Fruit fly (Drosophila melanogaster) whole organism, embryonic: ENCODE data around the gene Rab40.

ENCODE experiments used
- Atf6 ChIP-seq: fragments of 200-800 bp; sonication (Bioruptor generic); IDR thresholded peaks from 2 replicates; pipeline ENCODE4 v1.3.6; 2022; ENCODE audit warnings: missing biosample characterization, missing genetic modification characterization
- BEAF-32 ChIP-seq: fragments of 200-800 bp; sonication (Bioruptor generic); optimal IDR thresholded peaks from 3 replicates; lab custom pipeline; 2017; ENCODE audit warnings: missing biosample characterization, missing genetic modification characterization, mild to moderate bottlenecking, moderate library complexity, missing genetic modification reagents
- CG10267 ChIP-seq: fragments of 200-800 bp; sonication (Bioruptor generic); optimal IDR thresholded peaks from 2 replicates; lab custom pipeline; 2018; ENCODE audit warnings: missing biosample characterization, mild to moderate bottlenecking, missing genetic modification characterization, moderate library complexity
- CG11247 ChIP-seq: fragments of 200-800 bp; sonication (Bioruptor generic); IDR thresholded peaks from 2 replicates; pipeline ENCODE4 v1.3.6; 2022; ENCODE audit warnings: missing biosample characterization, missing genetic modification characterization
- CG11696 ChIP-seq: fragments of 200-800 bp; sonication (Bioruptor generic); IDR thresholded peaks from 2 replicates; pipeline ENCODE4 v1.3.6; 2022; ENCODE audit warnings: missing biosample characterization, missing genetic modification characterization
- CG12744 ChIP-seq: fragments of 200-800 bp; sonication (Bioruptor generic); optimal IDR thresholded peaks from 2 replicates; lab custom pipeline; 2016; ENCODE audit warnings: missing biosample characterization, missing genetic modification characterization
- CG13894 ChIP-seq: fragments of 200-800 bp; sonication (Bioruptor generic); optimal IDR thresholded peaks from 3 replicates; lab custom pipeline; 2018; ENCODE audit warnings: missing biosample characterization, mild to moderate bottlenecking, missing genetic modification characterization, moderate library complexity
- CG14014 ChIP-seq: fragments of 200-800 bp; sonication (Bioruptor generic); IDR thresholded peaks from 2 replicates; pipeline ENCODE4 v1.3.6; 2022; ENCODE audit warnings: missing biosample characterization, missing genetic modification characterization
- CG15011 ChIP-seq: fragments of 200-800 bp; sonication (Bioruptor generic); optimal IDR thresholded peaks from 3 replicates; lab custom pipeline; 2018; ENCODE audit warnings: missing biosample characterization, mild to moderate bottlenecking, missing genetic modification characterization
- CG17802 ChIP-seq: fragments of 200-800 bp; sonication (Bioruptor generic); optimal IDR thresholded peaks from 2 replicates; lab custom pipeline; 2018; ENCODE audit warnings: missing biosample characterization, mild to moderate bottlenecking, missing genetic modification characterization, moderate library complexity
- CG2199 ChIP-seq: fragments of 200-800 bp; sonication (Bioruptor generic); IDR thresholded peaks from 3 replicates; pipeline ENCODE4 v1.3.6; 2022; ENCODE audit warnings: missing biosample characterization, missing genetic modification characterization
- CG31388 ChIP-seq: fragments of 200-800 bp; sonication (Bioruptor generic); optimal IDR thresholded peaks from 2 replicates; lab custom pipeline; 2016; ENCODE audit warnings: missing biosample characterization, missing genetic modification characterization
- CG34376 ChIP-seq: fragments of 200-800 bp; sonication (Bioruptor generic); optimal IDR thresholded peaks from 2 replicates; lab custom pipeline; 2018; ENCODE audit warnings: missing biosample characterization, mild to moderate bottlenecking, missing genetic modification characterization
- CG4424 ChIP-seq: fragments of 200-800 bp; sonication (Bioruptor generic); optimal IDR thresholded peaks from 3 replicates; lab custom pipeline; 2016; ENCODE audit warnings: missing biosample characterization, missing genetic modification characterization
- CG4730 ChIP-seq: fragments of 200-800 bp; sonication (Bioruptor generic); IDR thresholded peaks from 2 replicates; pipeline ENCODE4 v1.3.6; 2022; ENCODE audit warnings: missing biosample characterization, missing genetic modification characterization
- CG7928 ChIP-seq: fragments of 200-800 bp; sonication (Bioruptor generic); optimal IDR thresholded peaks from 2 replicates; lab custom pipeline; 2017; ENCODE audit warnings: missing biosample characterization, mild to moderate bottlenecking, missing genetic modification characterization
- CG8290 ChIP-seq, 3 experiments: fragments of 200-800 bp; sonication (Bioruptor generic); optimal IDR thresholded peaks; 2 replicates each; lab custom pipeline; 2016 to 2019; ENCODE audit warnings: missing biosample characterization in 3 of 3, missing genetic modification characterization in 3 of 3, mild to moderate bottlenecking in 2 of 3, moderate library complexity in 1 of 3
- CG8359 ChIP-seq: fragments of 200-800 bp; sonication (Bioruptor generic); optimal IDR thresholded peaks from 2 replicates; lab custom pipeline; 2017; ENCODE audit warnings: missing biosample characterization, mild to moderate bottlenecking, missing genetic modification characterization, borderline replicate concordance
- CG8388 ChIP-seq: fragments of 200-800 bp; sonication (Bioruptor generic); optimal IDR thresholded peaks from 2 replicates; lab custom pipeline; 2019; ENCODE audit warnings: missing biosample characterization, mild to moderate bottlenecking, missing genetic modification characterization, moderate library complexity
- CG8944 ChIP-seq: fragments of 200-800 bp; sonication (Bioruptor generic); optimal IDR thresholded peaks from 3 replicates; lab custom pipeline; 2016; ENCODE audit warnings: missing biosample characterization, missing genetic modification characterization
- Dip2 ChIP-seq: fragments of 200-800 bp; sonication (Bioruptor generic); IDR thresholded peaks from 2 replicates; pipeline ENCODE4 v1.3.6; 2022; ENCODE audit warnings: missing biosample characterization, missing genetic modification characterization
- Dp ChIP-seq: fragments of 200-800 bp; sonication (Bioruptor generic); optimal IDR thresholded peaks from 2 replicates; lab custom pipeline; 2018; ENCODE audit warnings: missing biosample characterization, mild to moderate bottlenecking, missing genetic modification characterization, moderate library complexity
- E2f2 ChIP-seq: fragments of 200-800 bp; sonication (Bioruptor generic); IDR thresholded peaks from 2 replicates; pipeline ENCODE4 v1.3.6; 2022; ENCODE audit warnings: missing biosample characterization, missing genetic modification characterization
- Fer2 ChIP-seq: fragments of 200-800 bp; sonication (Bioruptor generic); optimal IDR thresholded peaks from 2 replicates; lab custom pipeline; 2018; ENCODE audit warnings: missing biosample characterization, mild to moderate bottlenecking, missing genetic modification characterization, moderate library complexity
- Hand ChIP-seq: fragments of 200-800 bp; sonication (Bioruptor generic); optimal IDR thresholded peaks from 2 replicates; lab custom pipeline; 2017; ENCODE audit warnings: mild to moderate bottlenecking, missing biosample characterization, missing genetic modification reagents, missing genetic modification characterization
- Kr ChIP-seq: fragments of 200-800 bp; sonication (Bioruptor generic); optimal IDR thresholded peaks from 2 replicates; lab custom pipeline; 2017; ENCODE audit warnings: missing biosample characterization, mild to moderate bottlenecking, missing genetic modification characterization
- MBD-R2 ChIP-seq: fragments of 200-800 bp; sonication (Bioruptor generic); IDR thresholded peaks from 2 replicates; pipeline ENCODE4 v1.3.6; 2022; ENCODE audit warnings: missing biosample characterization, missing genetic modification characterization
- NC2β ChIP-seq: fragments of 200-800 bp; sonication (Bioruptor generic); optimal IDR thresholded peaks from 2 replicates; lab custom pipeline; 2016; ENCODE audit warnings: missing biosample characterization, missing genetic modification characterization
- Nf-YB ChIP-seq: fragments of 200-800 bp; sonication (Bioruptor generic); optimal IDR thresholded peaks from 3 replicates; lab custom pipeline; 2019; ENCODE audit warnings: missing biosample characterization, mild to moderate bottlenecking, missing genetic modification characterization, moderate library complexity
- Oaz ChIP-seq: fragments of 200-800 bp; sonication (Bioruptor generic); IDR thresholded peaks from 2 replicates; pipeline ENCODE4 v1.3.6; 2022; ENCODE audit warnings: missing biosample characterization, missing genetic modification characterization
- Opbp ChIP-seq: fragments of 200-800 bp; sonication (Bioruptor generic); IDR thresholded peaks from 3 replicates; pipeline ENCODE4 v1.3.6; 2022; ENCODE audit warnings: missing biosample characterization, missing genetic modification characterization; ENCODE audit not compliant: partially characterized antibody
- Usf ChIP-seq: fragments of 200-800 bp; sonication (Bioruptor generic); optimal IDR thresholded peaks from 2 replicates; lab custom pipeline; 2017; ENCODE audit warnings: missing genotype, missing biosample characterization, missing genetic modification characterization
- ab ChIP-seq: fragments of 200-800 bp; sonication (Bioruptor generic); optimal IDR thresholded peaks from 2 replicates; lab custom pipeline; 2016; ENCODE audit warnings: missing biosample characterization, missing genetic modification characterization
- caup ChIP-seq: fragments of 200-800 bp; sonication (Bioruptor generic); optimal IDR thresholded peaks from 3 replicates; lab custom pipeline; 2017; ENCODE audit warnings: missing biosample characterization, mild to moderate bottlenecking, missing genetic modification characterization, moderate library complexity; ENCODE audit not compliant: severe bottlenecking
- dati ChIP-seq: fragments of 200-800 bp; sonication (Bioruptor generic); IDR thresholded peaks from 2 replicates; pipeline ENCODE4 v1.3.6; 2022; ENCODE audit warnings: missing biosample characterization, missing genetic modification characterization
- dmrt99B ChIP-seq: fragments of 200-800 bp; sonication (Bioruptor generic); optimal IDR thresholded peaks from 2 replicates; lab custom pipeline; 2018; ENCODE audit warnings: missing biosample characterization, mild to moderate bottlenecking, missing genetic modification characterization, moderate library complexity
- dpn ChIP-seq, 2 experiments: fragments of 200-800 bp; sonication (Bioruptor generic); optimal IDR thresholded peaks; 3 replicates each; lab custom pipeline; 2016; ENCODE audit warnings: missing biosample characterization in 2 of 2, missing genetic modification characterization in 2 of 2
- ems ChIP-seq: fragments of 200-800 bp; sonication (Bioruptor generic); optimal IDR thresholded peaks from 3 replicates; lab custom pipeline; 2016; ENCODE audit warnings: missing biosample characterization, missing genetic modification characterization
- eve ChIP-seq, 2 experiments: fragments of >200 bp; optimal IDR thresholded peaks; 2 replicates each; lab custom pipeline; 2017; ENCODE audit warnings: missing biosample characterization in 2 of 2, missing genetic modification characterization in 2 of 2
- exex ChIP-seq: fragments of 200-800 bp; sonication (Bioruptor generic); optimal IDR thresholded peaks from 4 replicates; lab custom pipeline; 2018; ENCODE audit warnings: missing biosample characterization, mild to moderate bottlenecking, missing genetic modification characterization, moderate library complexity
- ftz-f1 ChIP-seq: fragments of 200-800 bp; sonication (Bioruptor generic); optimal IDR thresholded peaks from 2 replicates; lab custom pipeline; 2016; ENCODE audit warnings: missing biosample characterization, missing genetic modification characterization
- gce ChIP-seq: fragments of 200-800 bp; sonication (Bioruptor generic); IDR thresholded peaks from 3 replicates; pipeline ENCODE4 v1.3.6; 2022; ENCODE audit warnings: missing biosample characterization, missing genetic modification characterization
- inv ChIP-seq: fragments of 200-800 bp; sonication (Bioruptor generic); IDR thresholded peaks from 2 replicates; pipeline ENCODE4 v1.3.6; 2022; ENCODE audit warnings: missing biosample characterization, missing genetic modification characterization; ENCODE audit not compliant: partially characterized antibody
- luna ChIP-seq: fragments of 200-800 bp; sonication (Bioruptor generic); optimal IDR thresholded peaks from 2 replicates; lab custom pipeline; 2016; ENCODE audit warnings: missing biosample characterization, missing genetic modification characterization
- nom ChIP-seq: fragments of 200-800 bp; sonication (Bioruptor generic); optimal IDR thresholded peaks from 2 replicates; lab custom pipeline; 2017; ENCODE audit warnings: missing biosample characterization, missing genetic modification characterization, mild to moderate bottlenecking, moderate library complexity, missing genetic modification reagents
- ro ChIP-seq: fragments of 200-800 bp; sonication (Bioruptor generic); IDR thresholded peaks from 2 replicates; pipeline ENCODE4 v1.3.6; 2022; ENCODE audit warnings: missing biosample characterization, missing genetic modification characterization
- ssp ChIP-seq: fragments of 200-800 bp; sonication (Bioruptor generic); IDR thresholded peaks from 2 replicates; pipeline ENCODE4 v1.3.6; 2022; ENCODE audit warnings: missing biosample characterization, missing genetic modification characterization
- sug ChIP-seq: fragments of 200-800 bp; optimal IDR thresholded peaks from 2 replicates; lab custom pipeline; 2019; ENCODE audit warnings: missing biosample characterization, mild to moderate bottlenecking, missing genetic modification characterization, moderate library complexity
- ttk ChIP-seq: fragments of 200-800 bp; sonication (Bioruptor generic); IDR thresholded peaks from 2 replicates; pipeline ENCODE4 v2.1.2; 2022; ENCODE audit warnings: missing biosample characterization, missing genetic modification characterization
- yki ChIP-seq: fragments of >200 bp; optimal IDR thresholded peaks from 3 replicates; lab custom pipeline; 2018

Rab40 gene

DNA sequence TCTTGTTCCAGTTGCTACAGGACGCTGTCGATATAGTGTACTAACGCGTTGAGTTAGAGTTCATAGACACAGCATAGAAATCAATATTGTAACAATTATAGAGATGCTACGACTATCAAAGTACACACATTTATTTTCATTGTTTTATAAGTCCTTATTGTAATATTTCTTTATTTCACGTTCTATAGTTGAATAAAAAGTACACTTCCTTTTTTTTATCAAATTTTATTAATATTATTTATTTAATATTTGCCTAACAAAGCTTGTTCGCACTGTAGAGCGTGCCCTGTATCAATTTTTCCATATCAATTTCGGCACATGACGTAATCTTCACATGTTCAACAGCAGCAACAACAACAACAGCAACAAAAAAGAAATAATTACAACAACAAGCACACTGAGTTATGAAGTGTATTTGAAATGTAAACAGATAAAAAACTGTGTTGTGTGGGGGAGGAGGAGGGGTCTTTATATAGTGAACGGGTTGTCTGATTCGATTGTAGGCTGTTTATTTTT is 11.1 kb upstream of the Rab40 start (continued):
- TF ChIP-seq CG17802 (no peak), CG8944 (GFP tag; lab: Kevin White, UChicago) (no peak), Kr (GFP tag; lab: Kevin White, UChicago) (no peak), caup (peak; percentile 74), exex (tag; lab: Kevin White, UChicago) (peak; percentile 59), NC2β (GFP tag; lab: Kevin White, UChicago) (no peak), sug (tag; lab: Kevin White, UChicago) (peak; percentile 83), luna (no peak), CG31388 (GFP tag; lab: Kevin White, UChicago) (no peak), dpn (GFP tag; optimal IDR thresholded peaks at IDR 0.05; lab: Kevin White, UChicago) (peak; percentile 4 to 70), CG8388 (GFP tag; lab: Kevin White, UChicago) (peak; percentile 75), Usf (peak; percentile 68), CG13894 (peak; percentile 62), ro (no peak), CG4730 (GFP tag; lab: Robert Waterston, UW) (peak; percentile 56), CG34376 (peak; percentile 78), eve (GFP tag; optimal IDR thresholded peaks at IDR 0.05; lab: Kevin White, UChicago) (no peak), gce (GFP tag; lab: Robert Waterston, UW) (0 out of 3 replicates have a peak, but pooled peaks have one; percentile 20), CG11247 (GFP tag; lab: Robert Waterston, UW) (peak; percentile 43; the same call in 1 of the 2 replicates), Oaz (GFP tag; lab: Robert Waterston, UW) (peak; percentile 73), ftz-f1 (GFP tag; lab: Kevin White, UChicago) (no peak), Fer2 (tag; lab: Kevin White, UChicago) (peak; percentile 63), CG12744 (no peak), CG11696 (GFP tag; lab: Robert Waterston, UW) (0 out of 2 replicates have a peak, but pooled peaks have one; percentile 35), ssp (GFP tag; lab: Robert Waterston, UW) (peak; percentile 64), CG10267 (tag; lab: Kevin White, UChicago) (peak; percentile 72), Opbp (GFP tag; lab: Robert Waterston, UW) (no peak), dmrt99B (tag; lab: Kevin White, UChicago) (peak; percentile 86), CG8290 (GFP tag; optimal IDR thresholded peaks at IDR 0.05; lab: Kevin White, UChicago) (no peak), CG8290 (tag; optimal IDR thresholded peaks at IDR 0.05; lab: Kevin White, UChicago) (no peak), dati (GFP tag; lab: Robert Waterston, UW) (no peak), Nf-YB (peak; percentile 60), CG7928 (GFP tag; lab: Kevin White, UChicago) (peak; percentile 20), CG8359 (peak; percentile 50), Dip2 (GFP tag; lab: Robert Waterston, UW) (peak; percentile 44; the same call in 1 of the 2 replicates), E2f2 (GFP tag; lab: Robert Waterston, UW) (peak; percentile 45; the same call in 1 of the 2 replicates), MBD-R2 (GFP tag; lab: Robert Waterston, UW) (peak; percentile 44; the same call in 1 of the 2 replicates), CG2199 (GFP tag; lab: Robert Waterston, UW) (no peak), Atf6 (GFP tag; lab: Robert Waterston, UW) (peak; percentile 72), Dp (no peak), inv (GFP tag; lab: Robert Waterston, UW) (no peak), nom (GFP tag; lab: Kevin White, UChicago) (no peak), CG4424 (GFP tag; lab: Kevin White, UChicago) (peak; percentile 70), ems (GFP tag; lab: Kevin White, UChicago) (peak; percentile 16), yki (lab: Kevin White, UChicago) (no peak), BEAF-32 (GFP tag; lab: Kevin White, UChicago) (no peak), Hand (GFP tag; lab: Kevin White, UChicago) (peak; percentile 72), ab (GFP tag; lab: Kevin White, UChicago) (no peak), CG14014 (GFP tag; lab: Robert Waterston, UW) (peak; percentile 76), CG15011 (GFP tag; lab: Kevin White, UChicago) (no peak), ttk (GFP tag; lab: Robert Waterston, UW) (peak; percentile 53)
